Worm (Caenorhabditis elegans) whole organism, L2 larva: Measurements from ENCODE around the gene T16G1.7.

Source experiments
- Y55F3AM.14 ChIP-seq: fragments of 200-800 bp; sonication (Bioruptor generic); optimal IDR thresholded peaks from 2 replicates; lab custom pipeline; 2018; ENCODE audit warnings: mild to moderate bottlenecking, missing genetic modification characterization, missing compliant biosample characterization
- alr-1 ChIP-seq: fragments of 150-350 bp; optimal IDR thresholded peaks from 2 replicates; lab custom pipeline; 2014; ENCODE audit warnings: missing biosample characterization, missing genetic modification characterization
- elt-1 ChIP-seq: fragments of 150-350 bp; optimal IDR thresholded peaks from 2 replicates; lab custom pipeline; 2014; ENCODE audit warnings: missing biosample characterization, missing genetic modification characterization
- lin-13 ChIP-seq: fragments of 150-350 bp; optimal IDR thresholded peaks from 2 replicates; lab custom pipeline; 2014; ENCODE audit warnings: missing biosample characterization, missing genetic modification reagents, missing genetic modification characterization
- mab-5 ChIP-seq: fragments of 150-350 bp; optimal IDR thresholded peaks from 2 replicates; lab custom pipeline; 2014; ENCODE audit warnings: missing biosample characterization, missing genetic modification characterization
- nhr-12 ChIP-seq: fragments of 150-350 bp; optimal IDR thresholded peaks from 2 replicates; lab custom pipeline; 2014; ENCODE audit warnings: missing biosample characterization, missing genetic modification characterization

ce11 chrV:12908614-12909013 is 26.3 kb downstream of the T16G1.7 start:
- TF ChIP-seq elt-1 (no peak), mab-5 (tag; lab: Kevin White, UChicago) (no peak), nhr-12 (tag; lab: Kevin White, UChicago) (no peak), Y55F3AM.14 (GFP tag; lab: Kevin White, UChicago) (no peak), alr-1 (tag; lab: Kevin White, UChicago) (no peak), lin-13 (GFP tag; lab: Kevin White, UChicago) (no peak)
